Worm (Caenorhabditis elegans) whole organism, mixed stage, embryonic: ENCODE results near the gene ula-1.

Experiments
- M03D4.4 ChIP-seq: sonication (generic microtip); optimal IDR thresholded peaks from 2 replicates; lab custom pipeline; 2017; ENCODE audit warnings: mild to moderate bottlenecking, missing genetic modification characterization, missing compliant biosample characterization
- bed-3 ChIP-seq: fragments of 200-800 bp; sonication (Bioruptor generic); optimal IDR thresholded peaks from 3 replicates; lab custom pipeline; 2018; ENCODE audit warnings: mild to moderate bottlenecking, missing genetic modification characterization, moderate library complexity, missing compliant biosample characterization
- blmp-1 ChIP-seq: fragments of 150-350 bp; optimal IDR thresholded peaks from 2 replicates; lab custom pipeline; 2014; ENCODE audit warnings: missing biosample characterization, missing genetic modification characterization
- ceh-43 ChIP-seq: fragments of 200-800 bp; sonication (Bioruptor generic); optimal IDR thresholded peaks from 2 replicates; lab custom pipeline; 2018; ENCODE audit warnings: mild to moderate bottlenecking, missing genetic modification characterization, moderate library complexity, missing compliant biosample characterization
- ceh-83 ChIP-seq: fragments of 200-800 bp; sonication (Bioruptor generic); optimal IDR thresholded peaks from 2 replicates; lab custom pipeline; 2018; ENCODE audit warnings: mild to moderate bottlenecking, missing genetic modification characterization, missing compliant biosample characterization
- ces-1 ChIP-seq: fragments of 150-350 bp; optimal IDR thresholded peaks from 2 replicates; lab custom pipeline; 2014; ENCODE audit warnings: missing biosample characterization, missing genetic modification reagents, missing genetic modification characterization
- elt-1 ChIP-seq: sonication (generic microtip); optimal IDR thresholded peaks from 2 replicates; lab custom pipeline; 2017; ENCODE audit warnings: missing genetic modification characterization, mild to moderate bottlenecking, missing compliant biosample characterization, antibody characterized with exemption, moderate library complexity, borderline replicate concordance; ENCODE audit not compliant: insufficient read depth
- elt-3 ChIP-seq: fragments of 150-350 bp; optimal IDR thresholded peaks from 2 replicates; lab custom pipeline; 2014; ENCODE audit warnings: missing biosample characterization, missing genetic modification characterization
- flh-1 ChIP-seq: fragments of 200-800 bp; sonication (Bioruptor generic); optimal IDR thresholded peaks from 2 replicates; lab custom pipeline; 2018; ENCODE audit warnings: mild to moderate bottlenecking, missing genetic modification characterization, moderate library complexity, missing compliant biosample characterization
- ham-2 ChIP-seq: fragments of 200-800 bp; sonication (Bioruptor generic); optimal IDR thresholded peaks from 2 replicates; lab custom pipeline; 2018; ENCODE audit warnings: mild to moderate bottlenecking, missing genetic modification characterization, missing compliant biosample characterization
- hlh-1 ChIP-seq: fragments of 150-350 bp; optimal IDR thresholded peaks from 2 replicates; lab custom pipeline; 2014; ENCODE audit warnings: missing biosample characterization, missing genetic modification reagents, missing genetic modification characterization
- lin-13 ChIP-seq: fragments of 150-350 bp; optimal IDR thresholded peaks from 2 replicates; lab custom pipeline; 2014; ENCODE audit warnings: missing biosample characterization, missing genetic modification characterization
- lin-32 ChIP-seq: fragments of 200-800 bp; sonication (Bioruptor generic); optimal IDR thresholded peaks from 2 replicates; lab custom pipeline; 2018; ENCODE audit warnings: mild to moderate bottlenecking, missing genetic modification characterization, missing compliant biosample characterization
- lsy-2 ChIP-seq: fragments of 150-350 bp; optimal IDR thresholded peaks from 2 replicates; lab custom pipeline; 2014; ENCODE audit warnings: missing biosample characterization, missing genetic modification characterization
- mab-5 ChIP-seq: fragments of 150-350 bp; optimal IDR thresholded peaks from 2 replicates; lab custom pipeline; 2014; ENCODE audit warnings: missing biosample characterization, missing genetic modification characterization
- mep-1 ChIP-seq: fragments of 150-350 bp; optimal IDR thresholded peaks from 2 replicates; lab custom pipeline; 2017; ENCODE audit warnings: missing biosample characterization, missing genetic modification reagents, missing genetic modification characterization, inconsistent platforms
- mls-2 ChIP-seq: sonication (generic microtip); optimal IDR thresholded peaks from 2 replicates; lab custom pipeline; 2016; ENCODE audit warnings: mild to moderate bottlenecking, missing genetic modification characterization, moderate library complexity, missing compliant biosample characterization
- nhr-12 ChIP-seq: fragments of 150-350 bp; optimal IDR thresholded peaks from 2 replicates; lab custom pipeline; 2014; ENCODE audit warnings: missing biosample characterization, missing genetic modification characterization
- nhr-2 ChIP-seq: fragments of 150-350 bp; optimal IDR thresholded peaks from 2 replicates; lab custom pipeline; 2014; ENCODE audit warnings: missing biosample characterization, missing genetic modification characterization
- nhr-237 ChIP-seq: fragments of 150-350 bp; optimal IDR thresholded peaks from 2 replicates; lab custom pipeline; 2014; ENCODE audit warnings: missing biosample characterization, missing genetic modification characterization
- nhr-28 ChIP-seq: fragments of 150-350 bp; optimal IDR thresholded peaks from 2 replicates; lab custom pipeline; 2014; ENCODE audit warnings: missing biosample characterization, missing genetic modification characterization
- nhr-76 ChIP-seq: sonication (generic microtip); optimal IDR thresholded peaks from 2 replicates; lab custom pipeline; 2017; ENCODE audit warnings: missing biosample characterization, missing genetic modification characterization
- pha-4 ChIP-seq: fragments of 150-350 bp; optimal IDR thresholded peaks from 2 replicates; lab custom pipeline; 2018; ENCODE audit warnings: missing biosample characterization, missing genetic modification reagents, missing genetic modification characterization
- snpc-4 ChIP-seq: fragments of 150-350 bp; optimal IDR thresholded peaks from 2 replicates; lab custom pipeline; 2014; ENCODE audit warnings: missing biosample characterization, missing genetic modification characterization
- sptf-1 ChIP-seq: sonication (generic microtip); optimal IDR thresholded peaks from 2 replicates; lab custom pipeline; 2017; ENCODE audit warnings: mild to moderate bottlenecking, missing genetic modification characterization, moderate library complexity, missing compliant biosample characterization
- unc-120 ChIP-seq: sonication (generic microtip); optimal IDR thresholded peaks from 2 replicates; lab custom pipeline; 2017; ENCODE audit warnings: missing genetic modification characterization, missing compliant biosample characterization; ENCODE audit not compliant: poor library complexity, severe bottlenecking
- unc-39 ChIP-seq: fragments of 150-350 bp; optimal IDR thresholded peaks from 2 replicates; lab custom pipeline; 2014; ENCODE audit warnings: missing biosample characterization, missing genetic modification characterization
- unc-62 ChIP-seq: fragments of 150-350 bp; optimal IDR thresholded peaks from 2 replicates; lab custom pipeline; 2014; ENCODE audit warnings: missing biosample characterization, missing genetic modification reagents, missing genetic modification characterization
- zip-8 ChIP-seq: fragments of 150-350 bp; optimal IDR thresholded peaks from 2 replicates; lab custom pipeline; 2014; ENCODE audit warnings: missing biosample characterization, missing genetic modification characterization
- ztf-11 ChIP-seq: fragments of 150-350 bp; optimal IDR thresholded peaks from 2 replicates; lab custom pipeline; 2014; ENCODE audit warnings: missing biosample characterization, missing genetic modification characterization

ula-1 gene

ce11 chrIII:4906896-4907295, 13.2 kb downstream of the ula-1 start, which contains the start of gene rom-1:
Gene rom-1, plus strand, starts transcription at chrIII:4907196.
- no peak for TF ChIP-seq lin-13 (tag; lab: Kevin White, UChicago)
- no peak for TF ChIP-seq elt-1 (tag; lab: Kevin White, UChicago)
- TF ChIP-seq ces-1 (GFP tag; lab: Kevin White, UChicago): no peak
- TF ChIP-seq flh-1 (GFP tag; lab: Kevin White, UChicago): no peak
- TF ChIP-seq elt-3 (tag; lab: Kevin White, UChicago): no peak
- no peak for TF ChIP-seq ceh-83 (GFP tag; lab: Kevin White, UChicago)
- TF ChIP-seq snpc-4: no peak
- no peak for TF ChIP-seq nhr-76
- no peak for TF ChIP-seq unc-62
- no peak for TF ChIP-seq bed-3 (GFP tag; lab: Kevin White, UChicago)
- TF ChIP-seq nhr-2 (tag; lab: Kevin White, UChicago): no peak
- TF ChIP-seq unc-39: no peak
- TF ChIP-seq M03D4.4 (tag; lab: Kevin White, UChicago): no peak
- TF ChIP-seq sptf-1 (tag; lab: Kevin White, UChicago): no peak
- TF ChIP-seq mls-2 (tag; lab: Kevin White, UChicago): no peak

ce11 chrIII:4906365-4906764, 13.8 kb downstream of the ula-1 start:
- TF ChIP-seq mab-5 (tag; lab: Kevin White, UChicago) (no peak), nhr-28 (tag; lab: Kevin White, UChicago) (no peak), ces-1 (GFP tag; lab: Kevin White, UChicago) (no peak), bed-3 (GFP tag; lab: Kevin White, UChicago) (no peak), ceh-83 (GFP tag; lab: Kevin White, UChicago) (no peak), lin-32 (no peak)

ce11 chrIII:4905405-4905804, 14.7 kb downstream of the ula-1 start, which contains the start of gene F26F4.8:
Gene F26F4.8, minus strand, starts transcription at chrIII:4905473.
- TF ChIP-seq ces-1 (GFP tag; lab: Kevin White, UChicago) (peak; percentile 2), mep-1 (tag; lab: Kevin White, UChicago) (peak; percentile 18), lin-32 (peak; percentile 2), ham-2 (no peak), hlh-1 (peak; percentile 37), sptf-1 (tag; lab: Kevin White, UChicago) (peak; percentile 26), ztf-11 (tag; lab: Kevin White, UChicago) (no peak), ceh-43 (GFP tag; lab: Kevin White, UChicago) (peak; percentile 19), unc-120 (tag; lab: Kevin White, UChicago) (peak; percentile 92), ceh-83 (GFP tag; lab: Kevin White, UChicago) (peak; percentile 43)

- TF ChIP-seq mls-2 (tag; lab: Kevin White, UChicago): no peak
- TF ChIP-seq blmp-1: no peak
- TF ChIP-seq lin-13 (tag; lab: Kevin White, UChicago): no peak
- no peak for TF ChIP-seq snpc-4
- TF ChIP-seq unc-120 (tag; lab: Kevin White, UChicago): no peak
- TF ChIP-seq, all 35 proteins: peak for 0
These were observed 16.3 kb downstream of the ula-1 start, which contains the start of gene kbp-2 for ce11 chrIII:4903784-4904183. Gene kbp-2, minus strand, starts transcription at chrIII:4903884.

- TF ChIP-seq zip-8 (tag; lab: Kevin White, UChicago) (no peak), nhr-76 (no peak), nhr-237 (tag; lab: Kevin White, UChicago) (no peak), mep-1 (tag; lab: Kevin White, UChicago) (no peak), nhr-2 (tag; lab: Kevin White, UChicago) (no peak), unc-62 (no peak), unc-39 (no peak), unc-120 (tag; lab: Kevin White, UChicago) (no peak), ztf-11 (tag; lab: Kevin White, UChicago) (no peak), nhr-12 (tag; lab: Kevin White, UChicago) (no peak), lsy-2 (no peak), ham-2 (no peak), M03D4.4 (tag; lab: Kevin White, UChicago) (no peak), pha-4 (no peak), flh-1 (GFP tag; lab: Kevin White, UChicago) (no peak), snpc-4 (no peak), hlh-1 (no peak)
These were observed 19.9 kb downstream of the ula-1 start, which contains the start of gene tag-340 for ce11 chrIII:4900260-4900659. Gene tag-340, plus strand, starts transcription at chrIII:4900508.
